Worm (Caenorhabditis elegans): Measurements from ENCODE around the gene R11H6.5.

The R11H6.5 gene

ce11 chrV:14612168-14612567 lies at the start of gene R11H6.5, which contains the start of gene ccnk-1:
R11H6.5 (minus strand) TSS chrV:14612222.
ccnk-1 (plus strand) TSS chrV:14612548.
- TF ChIP-seq nhr-77 (tag; optimal IDR thresholded peaks at IDR 0.05) (no peak), pha-4 (tag; optimal IDR thresholded peaks at IDR 0.05) (peak; percentile 80), hmg-11 (tag; optimal IDR thresholded peaks at IDR 0.05) (peak; percentile 51), nfya-1 (tag; optimal IDR thresholded peaks at IDR 0.05; ENCODE audit: insufficient read depth) (peak; percentile 92), lin-39 (tag; optimal IDR thresholded peaks at IDR 0.05) (peak; percentile 39), nhr-76 (tag; optimal IDR thresholded peaks at IDR 0.05) (no peak), lin-15B (tag; optimal IDR thresholded peaks at IDR 0.05) (peak; percentile 55)

- TF ChIP-seq nhr-43 (tag; optimal IDR thresholded peaks at IDR 0.05; ENCODE audit: poor library complexity, severe bottlenecking) (peak; percentile 90), fos-1 (tag; optimal IDR thresholded peaks at IDR 0.05) (no peak), lsy-12 (tag; optimal IDR thresholded peaks at IDR 0.05) (peak; percentile 25), tbx-2 (tag; optimal IDR thresholded peaks at IDR 0.05) (no peak), nhr-11 (tag; optimal IDR thresholded peaks at IDR 0.05) (no peak), nfya-1 (tag; optimal IDR thresholded peaks at IDR 0.05; ENCODE audit: insufficient read depth) (peak; percentile 20), ztf-4 (tag; optimal IDR thresholded peaks at IDR 0.05) (no peak), pqm-1 (tag; optimal IDR thresholded peaks at IDR 0.05) (no peak), elt-1 (tag; optimal IDR thresholded peaks at IDR 0.05) (no peak), nhr-23 (tag; optimal IDR thresholded peaks at IDR 0.05) (peak; percentile 74), elt-3 (tag; optimal IDR thresholded peaks at IDR 0.05) (peak in 1 of 3 experiments; percentile 35), ama-1 (optimal IDR thresholded peaks at IDR 0.05) (no peak), fkh-2 (tag; optimal IDR thresholded peaks at IDR 0.05) (no peak), snpc-4 (tag; optimal IDR thresholded peaks at IDR 0.05) (no peak), nhr-25 (tag; optimal IDR thresholded peaks at IDR 0.05) (peak; percentile 82), R02D3.7 (tag; optimal IDR thresholded peaks at IDR 0.05) (peak; percentile 24), mdl-1 (tag; optimal IDR thresholded peaks at IDR 0.05) (peak; percentile 70), sea-2 (GFP tag; optimal IDR thresholded peaks at IDR 0.05) (no peak), nhr-77 (tag; optimal IDR thresholded peaks at IDR 0.05) (no peak), nhr-76 (tag; optimal IDR thresholded peaks at IDR 0.05) (no peak), mml-1 (tag; optimal IDR thresholded peaks at IDR 0.05) (no peak), lin-15B (tag; optimal IDR thresholded peaks at IDR 0.05) (no peak), ztf-11 (tag; optimal IDR thresholded peaks at IDR 0.05) (no peak), lin-39 (tag; optimal IDR thresholded peaks at IDR 0.05) (no peak)
Measured at ce11 chrV:14660608-14661355, 48.8 kb upstream of the R11H6.5 start, which contains the start of gene srh-17. srh-17 (plus strand) TSS chrV:14661305.

ce11 chrV:14659595-14659994 lies 47.6 kb upstream of the R11H6.5 start:
- TF ChIP-seq fkh-10 (GFP tag; optimal IDR thresholded peaks at IDR 0.05) (no peak), nhr-67 (tag; optimal IDR thresholded peaks at IDR 0.05) (no peak), nhr-23 (tag; optimal IDR thresholded peaks at IDR 0.05) (no peak), ceh-28 (tag; optimal IDR thresholded peaks at IDR 0.05) (no peak), zag-1 (tag; optimal IDR thresholded peaks at IDR 0.05) (no peak), egl-5 (tag; optimal IDR thresholded peaks at IDR 0.05) (no peak), nhr-237 (tag; optimal IDR thresholded peaks at IDR 0.05) (no peak), ceh-82 (tag; optimal IDR thresholded peaks at IDR 0.05) (no peak), nhr-43 (tag; optimal IDR thresholded peaks at IDR 0.05; ENCODE audit: poor library complexity, severe bottlenecking) (no peak), lin-39 (tag; optimal IDR thresholded peaks at IDR 0.05) (no peak), ama-1 (optimal IDR thresholded peaks at IDR 0.05) (no peak), pha-4 (tag; optimal IDR thresholded peaks at IDR 0.05) (no peak), nhr-12 (tag; optimal IDR thresholded peaks at IDR 0.05) (no peak), tbx-2 (tag; optimal IDR thresholded peaks at IDR 0.05) (no peak), egl-27 (tag; optimal IDR thresholded peaks at IDR 0.05) (no peak), unc-62 (GFP tag; optimal IDR thresholded peaks at IDR 0.05) (no peak), nhr-25 (tag; optimal IDR thresholded peaks at IDR 0.05) (no peak), mdl-1 (tag; optimal IDR thresholded peaks at IDR 0.05) (no peak), nhr-77 (tag; optimal IDR thresholded peaks at IDR 0.05) (no peak), ztf-4 (tag; optimal IDR thresholded peaks at IDR 0.05) (no peak)

ce11 chrV:14658131-14658530 lies 46.1 kb upstream of the R11H6.5 start, which contains the start of gene slc-25A29:
slc-25A29 (minus strand) TSS chrV:14658175.
- TF ChIP-seq fkh-2 (tag; optimal IDR thresholded peaks at IDR 0.05) = no peak
- TF ChIP-seq nhr-12 (tag; optimal IDR thresholded peaks at IDR 0.05) = no peak
- TF ChIP-seq nhr-237 (tag; optimal IDR thresholded peaks at IDR 0.05) = no peak
- peak in 2 of 3 experiments; percentile 54 to 63 for TF ChIP-seq elt-3 (tag; optimal IDR thresholded peaks at IDR 0.05)
- TF ChIP-seq elt-2 (tag; optimal IDR thresholded peaks at IDR 0.05) = no peak
- no peak for TF ChIP-seq ZK546.5 (tag; optimal IDR thresholded peaks at IDR 0.05)
- no peak for TF ChIP-seq nhr-11 (tag; optimal IDR thresholded peaks at IDR 0.05)
- no peak for TF ChIP-seq lin-39 (tag; optimal IDR thresholded peaks at IDR 0.05)
- TF ChIP-seq elt-1 (tag; optimal IDR thresholded peaks at IDR 0.05) = no peak
- TF ChIP-seq jun-1 (tag; optimal IDR thresholded peaks at IDR 0.05) = no peak
- no peak for TF ChIP-seq egl-5 (tag; optimal IDR thresholded peaks at IDR 0.05)
- no peak for TF ChIP-seq unc-39 (tag; optimal IDR thresholded peaks at IDR 0.05)
- TF ChIP-seq daf-12 (tag; optimal IDR thresholded peaks at IDR 0.05) = no peak
- TF ChIP-seq lin-15B (tag; optimal IDR thresholded peaks at IDR 0.05) = no peak
- no peak for TF ChIP-seq sea-2 (GFP tag; optimal IDR thresholded peaks at IDR 0.05)
- no peak for TF ChIP-seq nhr-67 (tag; optimal IDR thresholded peaks at IDR 0.05)
- TF ChIP-seq ztf-11 (tag; optimal IDR thresholded peaks at IDR 0.05) = no peak
- no peak for TF ChIP-seq R02D3.7 (tag; optimal IDR thresholded peaks at IDR 0.05)
- no peak for TF ChIP-seq mml-1 (tag; optimal IDR thresholded peaks at IDR 0.05)
- TF ChIP-seq skn-1 (tag; optimal IDR thresholded peaks at IDR 0.05) = no peak
- no peak for TF ChIP-seq ceh-16 (tag; optimal IDR thresholded peaks at IDR 0.05)
- TF ChIP-seq nhr-23 (tag; optimal IDR thresholded peaks at IDR 0.05) = peak; percentile 16
- no peak for TF ChIP-seq nhr-77 (tag; optimal IDR thresholded peaks at IDR 0.05)
- TF ChIP-seq ceh-9 (tag; optimal IDR thresholded peaks at IDR 0.05) = no peak
